Worm (Caenorhabditis elegans): ENCODE data around the gene T10F2.5.

The T10F2.5 gene

ce11 chrIII:5181217-5181616 is 21.8 kb upstream of the T10F2.5 start:
- no peak for TF ChIP-seq unc-62 (GFP tag; optimal IDR thresholded peaks at IDR 0.05)

- no peak for TF ChIP-seq unc-62 (GFP tag; optimal IDR thresholded peaks at IDR 0.05)
Measured at ce11 chrIII:5180588-5180987, 21.2 kb upstream of the T10F2.5 start.

ce11 chrIII:5179166-5179565 is 19.8 kb upstream of the T10F2.5 start:
- TF ChIP-seq unc-62 (GFP tag; optimal IDR thresholded peaks at IDR 0.05): no peak

- no peak for TF ChIP-seq unc-62 (GFP tag; optimal IDR thresholded peaks at IDR 0.05)
Measured at ce11 chrIII:5173622-5174021, 14.2 kb upstream of the T10F2.5 start, which contains the start of gene cid-1. Gene cid-1 (plus strand): TSS chrIII:5173922.

- TF ChIP-seq unc-62 (GFP tag; optimal IDR thresholded peaks at IDR 0.05): no peak
Measured at ce11 chrIII:5173139-5173538, 13.7 kb upstream of the T10F2.5 start, which contains the start of gene emb-1. Gene emb-1 (plus strand): TSS chrIII:5173439.

ce11 chrIII:5172470-5172869 is 13.1 kb upstream of the T10F2.5 start, which contains the start of gene K10D2.5:
Gene K10D2.5 (plus strand): TSS chrIII:5172720.
- no peak for TF ChIP-seq unc-62 (GFP tag; optimal IDR thresholded peaks at IDR 0.05)

- no peak for TF ChIP-seq unc-62 (GFP tag; optimal IDR thresholded peaks at IDR 0.05)
Measured at ce11 chrIII:5171945-5172344, 12.5 kb upstream of the T10F2.5 start, which contains the start of gene prp-19. Gene prp-19 (minus strand): TSS chrIII:5172045.

ce11 chrIII:5169699-5170098 is 10.3 kb upstream of the T10F2.5 start, which contains the start of gene ulp-1:
Gene ulp-1 (minus strand): TSS chrIII:5169799.
- TF ChIP-seq unc-62 (GFP tag; optimal IDR thresholded peaks at IDR 0.05): no peak

ce11 chrIII:5165745-5166144 is 6.3 kb upstream of the T10F2.5 start:
- no peak for TF ChIP-seq unc-62 (GFP tag; optimal IDR thresholded peaks at IDR 0.05)

ce11 chrIII:5165211-5165610 is 5.8 kb upstream of the T10F2.5 start, which contains the start of gene T10F2.2:
Gene T10F2.2 (minus strand): TSS chrIII:5165311.
- TF ChIP-seq unc-62 (GFP tag; optimal IDR thresholded peaks at IDR 0.05): no peak

ce11 chrIII:5162820-5163631 is 3.6 kb upstream of the T10F2.5 start, which contains the start of gene gars-1:
Gene gars-1 (minus strand): TSS chrIII:5163627.
- TF ChIP-seq unc-62 (GFP tag; optimal IDR thresholded peaks at IDR 0.05): no peak

ce11 chrIII:5160803-5161202 is 1.4 kb upstream of the T10F2.5 start:
- TF ChIP-seq unc-62 (GFP tag; optimal IDR thresholded peaks at IDR 0.05): no peak

- no peak for TF ChIP-seq unc-62 (GFP tag; optimal IDR thresholded peaks at IDR 0.05)
Measured at ce11 chrIII:5158674-5159073, 731 bp downstream of the T10F2.5 start, which contains the start of gene oxy-4. Gene oxy-4 (minus strand): TSS chrIII:5158774.

ce11 chrIII:5155393-5155792 is 4.0 kb downstream of the T10F2.5 start:
- no peak for TF ChIP-seq unc-62 (GFP tag; optimal IDR thresholded peaks at IDR 0.05)

- TF ChIP-seq unc-62 (GFP tag; optimal IDR thresholded peaks at IDR 0.05): no peak
Measured at ce11 chrIII:5153137-5153536, 6.3 kb downstream of the T10F2.5 start, which contains the start of the genes rbm-42 and grwd-1. Gene rbm-42 (minus strand): TSS chrIII:5153229. Gene grwd-1 (plus strand): TSS chrIII:5153464.

ce11 chrIII:5150980-5151379 is 8.4 kb downstream of the T10F2.5 start:
- no peak for TF ChIP-seq unc-62 (GFP tag; optimal IDR thresholded peaks at IDR 0.05)

ce11 chrIII:5150012-5150411 is 9.4 kb downstream of the T10F2.5 start:
- TF ChIP-seq unc-62 (GFP tag; optimal IDR thresholded peaks at IDR 0.05): no peak

Measured in whole organism, dauer.